Worm (Caenorhabditis elegans) whole organism, late embryonic: ENCODE data around the gene Y32H12A.8.

Experiments used
- ahr-1 ChIP-seq: sonication (generic microtip); optimal IDR thresholded peaks from 2 replicates; lab custom pipeline; 2016; ENCODE audit warnings: missing genetic modification characterization, missing compliant biosample characterization
- ama-1 ChIP-seq: fragments of 150-350 bp; optimal IDR thresholded peaks from 2 replicates; lab custom pipeline; 2014
- ceh-9 ChIP-seq: sonication (generic microtip); optimal IDR thresholded peaks from 2 replicates; lab custom pipeline; 2016; ENCODE audit warnings: mild to moderate bottlenecking, missing genetic modification characterization, inconsistent platforms, missing compliant biosample characterization
- gmeb-2 ChIP-seq: sonication (generic microtip); optimal IDR thresholded peaks from 2 replicates; lab custom pipeline; 2016; ENCODE audit warnings: missing genetic modification characterization, inconsistent platforms, missing compliant biosample characterization
- hlh-6 ChIP-seq: sonication (generic microtip); optimal IDR thresholded peaks from 2 replicates; lab custom pipeline; 2016; ENCODE audit warnings: missing genotype, missing genetic modification characterization, missing compliant biosample characterization
- rnt-1 ChIP-seq: sonication (generic microtip); optimal IDR thresholded peaks from 2 replicates; lab custom pipeline; 2016; ENCODE audit warnings: missing genetic modification characterization, missing compliant biosample characterization

- TF ChIP-seq ahr-1, result no peak
- no peak for TF ChIP-seq gmeb-2
- no peak for TF ChIP-seq ceh-9 (tag; lab: Kevin White, UChicago)
- no peak for TF ChIP-seq ama-1 (lab: Kevin White, UChicago)
- TF ChIP-seq rnt-1 (tag; lab: Kevin White, UChicago), result no peak
- TF ChIP-seq hlh-6, result no peak
Observed at ce11 chrIII:5344561-5344960, 61.3 kb downstream of the Y32H12A.8 start.
